Fruit fly (Drosophila melanogaster) whole organism, embryonic: ENCODE results near the gene red.

Experiments
- Aef1 ChIP-seq: fragments of 200-800 bp; sonication (Bioruptor generic); IDR thresholded peaks from 3 replicates; pipeline ENCODE4 v1.3.6; 2022; ENCODE audit warnings: missing biosample characterization, missing genetic modification characterization
- Blimp-1 ChIP-seq: fragments of 200-800 bp; sonication (Bioruptor generic); optimal IDR thresholded peaks from 3 replicates; lab custom pipeline; 2018; ENCODE audit warnings: missing biosample characterization, missing genetic modification characterization, mild to moderate bottlenecking, moderate library complexity, missing genetic modification reagents
- CG12071 ChIP-seq: fragments of 200-800 bp; sonication (Bioruptor generic); optimal IDR thresholded peaks from 3 replicates; lab custom pipeline; 2018; ENCODE audit warnings: missing biosample characterization, mild to moderate bottlenecking, missing genetic modification characterization
- CG1233 ChIP-seq: fragments of 200-800 bp; sonication (Bioruptor generic); optimal IDR thresholded peaks from 4 replicates; lab custom pipeline; 2018; ENCODE audit warnings: missing biosample characterization, mild to moderate bottlenecking, missing genetic modification characterization
- CG12942 ChIP-seq: fragments of 200-800 bp; sonication (Bioruptor generic); optimal IDR thresholded peaks from 3 replicates; lab custom pipeline; 2016; ENCODE audit warnings: missing biosample characterization, missing genetic modification characterization
- CG13123 ChIP-seq: fragments of 200-800 bp; sonication (Bioruptor generic); optimal IDR thresholded peaks from 2 replicates; lab custom pipeline; 2016; ENCODE audit warnings: missing biosample characterization, missing genetic modification characterization
- CG15073 ChIP-seq: fragments of 200-800 bp; sonication (Bioruptor generic); optimal IDR thresholded peaks from 2 replicates; lab custom pipeline; 2016; ENCODE audit warnings: missing biosample characterization, missing genetic modification characterization
- CG15696 ChIP-seq: fragments of 200-800 bp; sonication (Bioruptor generic); optimal IDR thresholded peaks from 2 replicates; lab custom pipeline; 2019; ENCODE audit warnings: missing biosample characterization, mild to moderate bottlenecking, missing genetic modification characterization, moderate library complexity
- CG17802 ChIP-seq: fragments of 200-800 bp; sonication (Bioruptor generic); optimal IDR thresholded peaks from 2 replicates; lab custom pipeline; 2018; ENCODE audit warnings: missing biosample characterization, mild to moderate bottlenecking, missing genetic modification characterization, moderate library complexity
- CG18476 ChIP-seq: fragments of 200-800 bp; sonication (Bioruptor generic); optimal IDR thresholded peaks from 2 replicates; lab custom pipeline; 2016; ENCODE audit warnings: missing biosample characterization, mild to moderate bottlenecking, missing genetic modification characterization
- CG2116 ChIP-seq: fragments of 200-800 bp; sonication (Bioruptor generic); optimal IDR thresholded peaks from 3 replicates; lab custom pipeline; 2018; ENCODE audit warnings: missing biosample characterization, mild to moderate bottlenecking, missing genetic modification characterization
- CG2120 ChIP-seq: fragments of 200-800 bp; sonication (Bioruptor generic); optimal IDR thresholded peaks from 3 replicates; lab custom pipeline; 2016; ENCODE audit warnings: missing biosample characterization, missing genetic modification characterization
- CG2712 ChIP-seq: fragments of 200-800 bp; optimal IDR thresholded peaks from 3 replicates; lab custom pipeline; 2019; ENCODE audit warnings: missing biosample characterization, mild to moderate bottlenecking, missing genetic modification characterization, moderate library complexity
- CG30020 ChIP-seq: fragments of 200-800 bp; optimal IDR thresholded peaks from 2 replicates; lab custom pipeline; 2019; ENCODE audit warnings: missing biosample characterization, mild to moderate bottlenecking, missing genetic modification characterization, moderate library complexity
- CG3065 ChIP-seq: fragments of 200-800 bp; sonication (Bioruptor generic); optimal IDR thresholded peaks from 2 replicates; lab custom pipeline; 2016; ENCODE audit warnings: missing biosample characterization, missing genetic modification characterization
- CG33213 ChIP-seq: fragments of 200-800 bp; sonication (Bioruptor generic); optimal IDR thresholded peaks from 3 replicates; lab custom pipeline; 2016; ENCODE audit warnings: missing biosample characterization, missing genetic modification characterization
- CG3407 ChIP-seq: fragments of 200-800 bp; sonication (Bioruptor generic); optimal IDR thresholded peaks from 2 replicates; lab custom pipeline; 2018; ENCODE audit warnings: missing biosample characterization, mild to moderate bottlenecking, missing genetic modification characterization
- CG43689 ChIP-seq: fragments of 200-800 bp; sonication (Bioruptor generic); IDR thresholded peaks from 2 replicates; pipeline ENCODE4 v1.3.6; 2022; ENCODE audit warnings: missing biosample characterization, missing genetic modification characterization
- CG6272 ChIP-seq: fragments of 200-800 bp; sonication (Bioruptor generic); IDR thresholded peaks from 2 replicates; pipeline ENCODE4 v1.3.6; 2022; ENCODE audit warnings: missing biosample characterization, missing genetic modification characterization
- CG7745 ChIP-seq: fragments of 200-800 bp; sonication (Bioruptor generic); optimal IDR thresholded peaks from 2 replicates; lab custom pipeline; 2018; ENCODE audit warnings: missing biosample characterization, mild to moderate bottlenecking, missing genetic modification characterization, moderate library complexity
- CoRest ChIP-seq: fragments of 200-800 bp; sonication (Bioruptor generic); optimal IDR thresholded peaks from 3 replicates; lab custom pipeline; 2018; ENCODE audit warnings: missing biosample characterization, mild to moderate bottlenecking, missing genetic modification characterization, moderate library complexity
- Deaf1 ChIP-seq: fragments of 200-800 bp; optimal IDR thresholded peaks from 3 replicates; lab custom pipeline; 2019; ENCODE audit warnings: missing biosample characterization, mild to moderate bottlenecking, missing genetic modification characterization, moderate library complexity
- Dek ChIP-seq: fragments of 200-800 bp; sonication (Bioruptor generic); optimal IDR thresholded peaks from 3 replicates; lab custom pipeline; 2019; ENCODE audit warnings: missing biosample characterization, mild to moderate bottlenecking, missing genetic modification characterization, moderate library complexity
- HLH54F ChIP-seq: fragments of 200-800 bp; sonication (Bioruptor generic); optimal IDR thresholded peaks from 3 replicates; lab custom pipeline; 2016; ENCODE audit warnings: missing biosample characterization, missing genetic modification characterization
- Hand ChIP-seq: fragments of 200-800 bp; sonication (Bioruptor generic); optimal IDR thresholded peaks from 2 replicates; lab custom pipeline; 2017; ENCODE audit warnings: mild to moderate bottlenecking, missing biosample characterization, missing genetic modification reagents, missing genetic modification characterization
- Lhr ChIP-seq: fragments of 200-800 bp; sonication (Bioruptor generic); optimal IDR thresholded peaks from 3 replicates; lab custom pipeline; 2017; ENCODE audit warnings: mild to moderate bottlenecking, missing biosample characterization, missing genetic modification reagents, missing genetic modification characterization
- Mrtf ChIP-seq: fragments of 200-800 bp; sonication (Bioruptor generic); IDR thresholded peaks from 3 replicates; pipeline ENCODE4 v1.3.6; 2022; ENCODE audit warnings: missing biosample characterization, missing genetic modification characterization
- NFAT ChIP-seq: fragments of 200-800 bp; sonication (Bioruptor generic); IDR thresholded peaks from 2 replicates; pipeline ENCODE4 v1.3.6; 2022; ENCODE audit warnings: missing biosample characterization, missing genetic modification characterization
- PHDP ChIP-seq: fragments of 200-800 bp; sonication (Bioruptor generic); optimal IDR thresholded peaks from 3 replicates; lab custom pipeline; 2018; ENCODE audit warnings: missing biosample characterization, mild to moderate bottlenecking, missing genetic modification characterization, moderate library complexity
- Pdp1 ChIP-seq, 2 experiments: fragments of 200-800 bp; sonication (Bioruptor generic); optimal IDR thresholded peaks; 3 replicates each; lab custom pipeline; 2016; ENCODE audit warnings: missing biosample characterization in 2 of 2, missing genetic modification characterization in 2 of 2, mild to moderate bottlenecking in 1 of 2, moderate library complexity in 1 of 2
- Ravus ChIP-seq: fragments of 200-800 bp; sonication (Bioruptor generic); IDR thresholded peaks from 2 replicates; pipeline ENCODE4 v1.3.6; 2022; ENCODE audit warnings: missing biosample characterization, missing genetic modification characterization
- Sry-β ChIP-seq: fragments of 200-800 bp; sonication (Bioruptor generic); optimal IDR thresholded peaks from 2 replicates; lab custom pipeline; 2018; ENCODE audit warnings: missing biosample characterization, mild to moderate bottlenecking, missing genetic modification characterization, moderate library complexity
- Ssrp ChIP-seq: fragments of 200-800 bp; sonication (Bioruptor generic); optimal IDR thresholded peaks from 2 replicates; lab custom pipeline; 2018; ENCODE audit warnings: missing biosample characterization, mild to moderate bottlenecking, missing genetic modification characterization, moderate library complexity
- Tbp ChIP-seq: fragments of >200 bp; optimal IDR thresholded peaks from 2 replicates; lab custom pipeline; 2018; ENCODE audit warnings: missing biosample characterization, missing genetic modification characterization
- bsh ChIP-seq, 2 experiments: fragments of 200-800 bp; sonication (Bioruptor generic); optimal IDR thresholded peaks; 2 replicates each; lab custom pipeline; 2017 to 2018; ENCODE audit warnings: mild to moderate bottlenecking in 2 of 2, missing biosample characterization in 2 of 2, missing genetic modification characterization in 2 of 2, moderate library complexity in 1 of 2
- gsb-n ChIP-seq: fragments of 200-800 bp; sonication (Bioruptor generic); optimal IDR thresholded peaks from 3 replicates; lab custom pipeline; 2018; ENCODE audit warnings: missing biosample characterization, mild to moderate bottlenecking, missing genetic modification characterization
- lab ChIP-seq: fragments of 200-800 bp; sonication (Bioruptor generic); optimal IDR thresholded peaks from 3 replicates; lab custom pipeline; 2017; ENCODE audit warnings: missing biosample characterization, missing genetic modification characterization, mild to moderate bottlenecking, moderate library complexity, missing genetic modification reagents
- odd ChIP-seq: fragments of 200-800 bp; sonication (Bioruptor generic); optimal IDR thresholded peaks from 2 replicates; lab custom pipeline; 2017; ENCODE audit warnings: missing biosample characterization, mild to moderate bottlenecking, missing genetic modification characterization
- pnt ChIP-seq: fragments of 200-800 bp; sonication (Bioruptor generic); optimal IDR thresholded peaks from 3 replicates; lab custom pipeline; 2016; ENCODE audit warnings: missing biosample characterization, missing genetic modification characterization
- repo ChIP-seq: fragments of 200-800 bp; sonication (Bioruptor generic); optimal IDR thresholded peaks from 2 replicates; lab custom pipeline; 2016; ENCODE audit warnings: missing biosample characterization, missing genetic modification characterization
- scrt ChIP-seq: fragments of 200-800 bp; sonication (Bioruptor generic); optimal IDR thresholded peaks from 2 replicates; lab custom pipeline; 2018; ENCODE audit warnings: missing biosample characterization, mild to moderate bottlenecking, missing genetic modification characterization, moderate library complexity
- sd ChIP-seq: fragments of 200-800 bp; sonication (Bioruptor generic); optimal IDR thresholded peaks from 3 replicates; lab custom pipeline; 2018; ENCODE audit warnings: missing biosample characterization, mild to moderate bottlenecking, missing genetic modification characterization, moderate library complexity
- sima ChIP-seq: fragments of 200-800 bp; sonication (Bioruptor generic); optimal IDR thresholded peaks from 2 replicates; lab custom pipeline; 2016; ENCODE audit warnings: missing biosample characterization, missing genetic modification characterization
- sna ChIP-seq: fragments of 200-800 bp; sonication (Bioruptor generic); IDR thresholded peaks from 2 replicates; pipeline ENCODE4 v1.3.6; 2022; ENCODE audit warnings: missing biosample characterization, missing genetic modification characterization; ENCODE audit not compliant: partially characterized antibody
- sug ChIP-seq: fragments of 200-800 bp; optimal IDR thresholded peaks from 2 replicates; lab custom pipeline; 2019; ENCODE audit warnings: missing biosample characterization, mild to moderate bottlenecking, missing genetic modification characterization, moderate library complexity
- tap ChIP-seq: fragments of 200-800 bp; optimal IDR thresholded peaks from 3 replicates; lab custom pipeline; 2019; ENCODE audit warnings: missing biosample characterization, mild to moderate bottlenecking, missing genetic modification characterization, moderate library complexity
- tin ChIP-seq: fragments of 200-800 bp; sonication (Bioruptor generic); optimal IDR thresholded peaks from 3 replicates; lab custom pipeline; 2016; ENCODE audit warnings: missing biosample characterization, missing genetic modification characterization
- toy ChIP-seq: fragments of 200-800 bp; sonication (Bioruptor generic); IDR thresholded peaks from 2 replicates; pipeline ENCODE4 v1.3.6; 2022; ENCODE audit warnings: missing biosample characterization, missing genetic modification characterization
- wdn ChIP-seq: fragments of 200-800 bp; sonication (Bioruptor generic); IDR thresholded peaks from 2 replicates; pipeline ENCODE4 v1.3.6; 2022; ENCODE audit warnings: missing biosample characterization, missing genetic modification characterization

The red gene

dm6 chr3R:14284422-14284760 is 4.5 kb upstream of the red start (continued):
- TF ChIP-seq Ssrp (tag; lab: Kevin White, UChicago) (peak; percentile 15), CG1233 (GFP tag; lab: Kevin White, UChicago) (peak; percentile 30), CG33213 (GFP tag; lab: Kevin White, UChicago) (peak; percentile 13), toy (no peak), CG2712 (tag; lab: Kevin White, UChicago) (peak; percentile 24), PHDP (tag; lab: Kevin White, UChicago) (peak; percentile 18), NFAT (no peak), CG15696 (peak; percentile 10), Tbp (no peak), Hand (GFP tag; lab: Kevin White, UChicago) (peak; percentile 14), Dek (tag; lab: Kevin White, UChicago) (peak; percentile 32), CG12071 (peak; percentile 53), CG17802 (tag; lab: Kevin White, UChicago) (peak; percentile 8), sug (tag; lab: Kevin White, UChicago) (no peak), tin (no peak), pnt (no peak), wdn (GFP tag; lab: Robert Waterston, UW) (no peak), CG2120 (GFP tag; lab: Kevin White, UChicago) (peak; percentile 2), tap (tag; lab: Kevin White, UChicago) (no peak), CG30020 (no peak), HLH54F (GFP tag; lab: Kevin White, UChicago) (peak; percentile 1), CG6272 (GFP tag; lab: Robert Waterston, UW) (no peak), Sry-β (GFP tag; lab: Kevin White, UChicago) (no peak), sima (peak; percentile 4), Blimp-1 (GFP tag; lab: Kevin White, UChicago) (peak; percentile 5), lab (GFP tag; lab: Kevin White, UChicago) (peak; percentile 47)

DNA sequence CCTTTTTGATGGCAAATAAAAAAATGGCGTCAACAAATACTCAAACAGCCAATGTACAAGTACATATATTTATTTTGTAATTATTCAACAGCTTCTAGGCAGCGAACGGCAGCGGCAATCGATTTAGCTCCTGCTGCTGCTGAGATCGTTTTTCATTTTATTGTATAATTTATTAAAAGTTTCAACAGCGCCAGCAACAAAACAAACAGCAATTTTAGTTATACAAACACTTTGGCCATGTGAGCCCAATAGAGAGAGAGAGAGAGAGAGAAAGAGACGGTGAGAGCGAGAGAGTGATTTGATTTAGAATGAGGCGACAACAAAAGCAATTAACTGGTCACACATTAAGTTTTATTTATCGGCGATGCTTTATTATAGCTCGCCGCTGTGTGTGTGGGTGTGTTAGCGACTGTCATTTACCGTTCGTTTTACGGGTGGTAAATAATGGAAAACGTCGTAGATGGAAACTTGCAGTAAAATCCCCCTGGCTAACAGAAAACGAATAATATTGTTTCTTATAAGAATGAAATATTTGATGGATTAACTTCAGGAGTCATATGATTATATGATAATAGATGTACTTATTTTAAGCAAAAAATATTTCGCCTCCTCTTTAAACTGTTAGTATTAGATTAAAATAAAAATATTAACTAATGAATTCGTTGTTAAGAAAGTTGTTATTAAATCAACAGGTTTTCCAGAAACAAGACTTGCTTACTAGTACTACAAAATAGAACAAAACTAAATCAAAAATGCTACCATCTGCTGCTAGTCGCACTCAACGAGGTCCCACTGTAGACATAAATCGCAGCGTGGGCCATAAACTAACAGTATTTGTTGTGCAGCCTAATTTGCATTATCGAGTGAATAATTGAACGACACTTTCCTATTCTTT is 3.6 kb upstream of the red start:
- TF ChIP-seq sna (GFP tag; lab: Robert Waterston, UW) (no peak), CG15696 (no peak), CG33213 (GFP tag; lab: Kevin White, UChicago) (peak; percentile 5), gsb-n (peak; percentile 19), Lhr (GFP tag; lab: Kevin White, UChicago) (no peak), CG3407 (GFP tag; lab: Kevin White, UChicago) (no peak), CG13123 (GFP tag; lab: Kevin White, UChicago) (no peak), scrt (no peak), repo (GFP tag; lab: Kevin White, UChicago) (no peak), CG15073 (GFP tag; lab: Kevin White, UChicago) (no peak), Mrtf (GFP tag; lab: Robert Waterston, UW) (no peak), CG12942 (GFP tag; lab: Kevin White, UChicago) (no peak), bsh (GFP tag; optimal IDR thresholded peaks at IDR 0.05; lab: Kevin White, UChicago) (no peak), CG43689 (GFP tag; lab: Robert Waterston, UW) (no peak), Ravus (GFP tag; lab: Robert Waterston, UW) (no peak), sd (tag; lab: Kevin White, UChicago) (peak; percentile 79), odd (GFP tag; lab: Kevin White, UChicago) (no peak), sug (tag; lab: Kevin White, UChicago) (peak; percentile 19), Aef1 (GFP tag; lab: Robert Waterston, UW) (no peak), CG18476 (GFP tag; lab: Kevin White, UChicago) (no peak), Deaf1 (tag; lab: Kevin White, UChicago) (peak; percentile 29), CoRest (peak; percentile 50), Pdp1 (GFP tag; optimal IDR thresholded peaks at IDR 0.05; lab: Kevin White, UChicago) (peak; percentile 26 to 99), CG3065 (GFP tag; lab: Kevin White, UChicago) (no peak), CG2116 (GFP tag; lab: Kevin White, UChicago) (no peak), CG7745 (tag; lab: Kevin White, UChicago) (no peak)
